Worm (Caenorhabditis elegans) whole organism, L3 larva: ENCODE measurements around the gene tph-1.

Experiments
- ZK546.5 ChIP-seq: sonication (generic microtip); optimal IDR thresholded peaks from 2 replicates; lab custom pipeline; 2017; ENCODE audit warnings: missing biosample characterization, missing genetic modification characterization
- ama-1 ChIP-seq: fragments of 150-350 bp; optimal IDR thresholded peaks from 2 replicates; lab custom pipeline; 2018
- ceh-28 ChIP-seq: fragments of 150-350 bp; optimal IDR thresholded peaks from 2 replicates; lab custom pipeline; 2014; ENCODE audit warnings: missing biosample characterization, missing genetic modification reagents, missing genetic modification characterization
- ceh-82 ChIP-seq: fragments of 150-350 bp; optimal IDR thresholded peaks from 2 replicates; lab custom pipeline; 2014; ENCODE audit warnings: missing biosample characterization, missing genetic modification characterization
- ceh-9 ChIP-seq: sonication (generic microtip); optimal IDR thresholded peaks from 2 replicates; lab custom pipeline; 2018; ENCODE audit warnings: missing biosample characterization, missing genetic modification characterization
- daf-12 ChIP-seq: fragments of 150-350 bp; optimal IDR thresholded peaks from 2 replicates; lab custom pipeline; 2014; ENCODE audit warnings: missing biosample characterization, missing genetic modification reagents, missing genetic modification characterization
- egl-27 ChIP-seq: sonication (generic microtip); optimal IDR thresholded peaks from 4 replicates; lab custom pipeline; 2017; ENCODE audit warnings: missing biosample characterization, missing genetic modification reagents, missing genetic modification characterization
- egl-5 ChIP-seq: fragments of 150-350 bp; optimal IDR thresholded peaks from 2 replicates; lab custom pipeline; 2017; ENCODE audit warnings: missing biosample characterization, missing genetic modification reagents, missing genetic modification characterization, inconsistent platforms
- elt-1 ChIP-seq: fragments of 150-350 bp; optimal IDR thresholded peaks from 2 replicates; lab custom pipeline; 2014; ENCODE audit warnings: missing biosample characterization, missing genetic modification characterization
- elt-2 ChIP-seq: sonication (generic microtip); optimal IDR thresholded peaks from 2 replicates; lab custom pipeline; 2016; ENCODE audit warnings: missing genetic modification reagents, mild to moderate bottlenecking, missing genetic modification characterization, missing compliant biosample characterization
- elt-3 ChIP-seq, 3 experiments: fragments of 150-350 bp in 1 of 3; sonication (generic microtip) in 2 of 3; optimal IDR thresholded peaks; 2 replicates in 2 of 3; 4 replicates in 1 of 3; lab custom pipeline; 2014 to 2017; ENCODE audit warnings: missing biosample characterization in 3 of 3, missing genetic modification characterization in 3 of 3
- eor-1 ChIP-seq, 2 experiments: fragments of 150-350 bp; optimal IDR thresholded peaks; 2 replicates each; lab custom pipeline; 2014 to 2018; ENCODE audit warnings: missing biosample characterization in 2 of 2, missing genetic modification characterization in 2 of 2
- fkh-10 ChIP-seq: sonication (generic microtip); optimal IDR thresholded peaks from 2 replicates; lab custom pipeline; 2017; ENCODE audit warnings: missing biosample characterization, missing genetic modification reagents, missing genetic modification characterization
- fkh-2 ChIP-seq: fragments of 150-350 bp; optimal IDR thresholded peaks from 2 replicates; lab custom pipeline; 2014; ENCODE audit warnings: missing biosample characterization, missing genetic modification reagents, missing genetic modification characterization
- fos-1 ChIP-seq: fragments of 150-350 bp; optimal IDR thresholded peaks from 2 replicates; lab custom pipeline; 2014; ENCODE audit warnings: missing biosample characterization, missing genetic modification characterization
- hmg-11 ChIP-seq: sonication (generic microtip); optimal IDR thresholded peaks from 2 replicates; lab custom pipeline; 2016; ENCODE audit warnings: missing genetic modification characterization, missing compliant biosample characterization
- lin-15B ChIP-seq: fragments of 150-350 bp; optimal IDR thresholded peaks from 2 replicates; lab custom pipeline; 2014; ENCODE audit warnings: missing biosample characterization, missing genetic modification characterization
- lsy-12 ChIP-seq: sonication (generic microtip); optimal IDR thresholded peaks from 2 replicates; lab custom pipeline; 2016; ENCODE audit warnings: mild to moderate bottlenecking, missing genetic modification characterization, missing compliant biosample characterization
- mdl-1 ChIP-seq: fragments of 150-350 bp; optimal IDR thresholded peaks from 2 replicates; lab custom pipeline; 2014; ENCODE audit warnings: missing biosample characterization, missing genetic modification characterization
- nfya-1 ChIP-seq: sonication (generic microtip); optimal IDR thresholded peaks from 2 replicates; lab custom pipeline; 2017; ENCODE audit warnings: missing genetic modification characterization, mild to moderate bottlenecking, missing compliant biosample characterization, antibody characterized with exemption, moderate library complexity; ENCODE audit not compliant: insufficient read depth
- nhr-11 ChIP-seq: fragments of 150-350 bp; optimal IDR thresholded peaks from 2 replicates; lab custom pipeline; 2014; ENCODE audit warnings: missing biosample characterization, missing genetic modification characterization
- nhr-12 ChIP-seq: fragments of 150-350 bp; optimal IDR thresholded peaks from 2 replicates; lab custom pipeline; 2014; ENCODE audit warnings: missing biosample characterization, missing genetic modification characterization
- nhr-237 ChIP-seq: fragments of 150-350 bp; optimal IDR thresholded peaks from 2 replicates; lab custom pipeline; 2014; ENCODE audit warnings: missing biosample characterization, missing genetic modification characterization
- nhr-28 ChIP-seq: fragments of 150-350 bp; optimal IDR thresholded peaks from 2 replicates; lab custom pipeline; 2014; ENCODE audit warnings: missing biosample characterization, missing genetic modification characterization
- nhr-67 ChIP-seq: fragments of 150-350 bp; optimal IDR thresholded peaks from 2 replicates; lab custom pipeline; 2014; ENCODE audit warnings: missing biosample characterization, missing genetic modification characterization
- pha-4 ChIP-seq: fragments of 150-350 bp; optimal IDR thresholded peaks from 2 replicates; lab custom pipeline; 2014; ENCODE audit warnings: missing biosample characterization, missing genetic modification reagents, missing genetic modification characterization
- pqm-1 ChIP-seq: fragments of 150-350 bp; optimal IDR thresholded peaks from 2 replicates; lab custom pipeline; 2017; ENCODE audit warnings: missing biosample characterization, missing genetic modification characterization, inconsistent platforms
- sea-2 ChIP-seq: fragments of 150-350 bp; sonication (generic microtip); optimal IDR thresholded peaks from 4 replicates; lab custom pipeline; 2014; ENCODE audit warnings: missing biosample characterization, missing genetic modification reagents, missing genetic modification characterization
- skn-1 ChIP-seq: fragments of 150-350 bp; optimal IDR thresholded peaks from 2 replicates; lab custom pipeline; 2014; ENCODE audit warnings: missing biosample characterization, missing genetic modification characterization
- snpc-4 ChIP-seq: fragments of 150-350 bp; optimal IDR thresholded peaks from 2 replicates; lab custom pipeline; 2014; ENCODE audit warnings: missing biosample characterization, missing genetic modification characterization
- tbx-2 ChIP-seq: sonication (generic microtip); optimal IDR thresholded peaks from 2 replicates; lab custom pipeline; 2016; ENCODE audit warnings: mild to moderate bottlenecking, missing genetic modification characterization, missing compliant biosample characterization
- unc-39 ChIP-seq: sonication (generic microtip); optimal IDR thresholded peaks from 4 replicates; lab custom pipeline; 2017; ENCODE audit warnings: missing biosample characterization, missing genetic modification characterization
- zag-1 ChIP-seq: fragments of 150-350 bp; optimal IDR thresholded peaks from 2 replicates; lab custom pipeline; 2014; ENCODE audit warnings: missing biosample characterization, missing genetic modification characterization
- ztf-11 ChIP-seq: fragments of 150-350 bp; optimal IDR thresholded peaks from 2 replicates; lab custom pipeline; 2014; ENCODE audit warnings: missing biosample characterization, missing genetic modification characterization

tph-1 gene

DNA sequence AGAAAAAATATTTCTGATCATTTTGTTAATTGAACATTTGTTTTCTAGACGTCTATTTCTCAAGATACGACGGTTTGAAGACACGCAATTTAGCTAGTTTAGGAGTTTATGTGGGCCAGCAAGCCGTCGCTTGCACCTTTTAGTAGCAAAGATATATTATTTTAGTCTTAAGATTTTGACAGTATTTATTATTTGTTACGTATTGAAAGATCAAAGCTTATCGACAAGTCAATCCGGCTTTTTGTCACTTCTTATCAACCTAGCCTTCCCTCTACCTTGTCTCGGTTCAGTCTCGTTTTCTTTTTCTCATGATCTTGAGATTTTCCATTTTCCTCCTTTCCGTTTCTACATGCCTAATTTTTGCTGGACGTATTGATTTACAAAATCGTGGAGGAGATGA lies 25.0 kb downstream of the tph-1 start, which contains the start of gene F35D2.2:
Gene F35D2.2, plus strand, starts transcription at position 301 of the 400 bp plus-strand sequence.
- TF ChIP-seq hmg-11 (tag; lab: Kevin White, UChicago) (no peak), egl-5 (tag; lab: Kevin White, UChicago) (no peak), fos-1 (tag; lab: Kevin White, UChicago) (no peak), ceh-28 (no peak), eor-1 (tag; optimal IDR thresholded peaks at IDR 0.05; lab: Kevin White, UChicago) (no peak), nhr-67 (tag; lab: Kevin White, UChicago) (no peak), nfya-1 (tag; lab: Kevin White, UChicago) (no peak), egl-27 (tag; lab: Kevin White, UChicago) (no peak), fkh-10 (no peak), mdl-1 (tag; lab: Kevin White, UChicago) (no peak), ceh-9 (tag; lab: Kevin White, UChicago) (no peak), ZK546.5 (tag; lab: Kevin White, UChicago) (no peak), elt-1 (no peak), fkh-2 (tag; lab: Kevin White, UChicago) (no peak), nhr-237 (no peak), tbx-2 (tag; lab: Kevin White, UChicago) (no peak), pha-4 (tag; lab: Kevin White, UChicago) (no peak), elt-2 (tag; lab: Kevin White, UChicago) (no peak)
- TF ChIP-seq, all 47 proteins: peak for 0

DNA sequence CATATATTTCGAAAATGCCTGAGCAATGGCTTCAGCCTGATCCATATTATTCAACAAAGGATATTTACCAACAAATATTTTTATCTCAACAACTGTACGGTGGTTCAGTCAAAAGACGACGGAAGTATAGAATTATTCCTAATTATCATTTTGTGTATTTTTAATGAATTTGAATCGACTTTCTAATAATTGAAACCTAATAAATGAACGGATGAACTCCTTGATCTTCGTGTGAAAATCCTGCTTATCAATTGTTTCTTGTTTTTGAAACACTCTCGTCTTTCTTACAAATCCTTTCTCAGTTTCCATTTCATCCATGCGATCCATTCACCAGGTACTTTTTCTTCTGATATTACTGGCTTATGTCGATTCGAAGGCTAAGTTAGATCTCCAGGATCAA lies 26.5 kb downstream of the tph-1 start, which contains the start of gene F35D2.1:
Gene F35D2.1, plus strand, starts transcription at position 301 of the 400 bp plus-strand sequence.
- no peak for TF ChIP-seq nhr-11 (tag; lab: Kevin White, UChicago)
- no peak for TF ChIP-seq zag-1 (tag; lab: Kevin White, UChicago)
- TF ChIP-seq fkh-2 (tag; lab: Kevin White, UChicago) = no peak
- no peak for TF ChIP-seq nhr-237
- no peak for TF ChIP-seq fos-1 (tag; lab: Kevin White, UChicago)
- TF ChIP-seq ceh-82 (tag; lab: Kevin White, UChicago) = no peak
- no peak for TF ChIP-seq elt-1
- no peak for TF ChIP-seq daf-12 (tag; lab: Kevin White, UChicago)
- no peak for TF ChIP-seq pha-4 (tag; lab: Kevin White, UChicago)
- no peak for TF ChIP-seq egl-5 (tag; lab: Kevin White, UChicago)
- no peak for TF ChIP-seq snpc-4 (tag; lab: Kevin White, UChicago)
- TF ChIP-seq lsy-12 (tag; lab: Kevin White, UChicago) = no peak
- TF ChIP-seq eor-1 (tag; optimal IDR thresholded peaks at IDR 0.05; lab: Kevin White, UChicago) = no peak
- no peak for TF ChIP-seq pqm-1 (tag; lab: Kevin White, UChicago)
- no peak for TF ChIP-seq ceh-9 (tag; lab: Kevin White, UChicago)

DNA sequence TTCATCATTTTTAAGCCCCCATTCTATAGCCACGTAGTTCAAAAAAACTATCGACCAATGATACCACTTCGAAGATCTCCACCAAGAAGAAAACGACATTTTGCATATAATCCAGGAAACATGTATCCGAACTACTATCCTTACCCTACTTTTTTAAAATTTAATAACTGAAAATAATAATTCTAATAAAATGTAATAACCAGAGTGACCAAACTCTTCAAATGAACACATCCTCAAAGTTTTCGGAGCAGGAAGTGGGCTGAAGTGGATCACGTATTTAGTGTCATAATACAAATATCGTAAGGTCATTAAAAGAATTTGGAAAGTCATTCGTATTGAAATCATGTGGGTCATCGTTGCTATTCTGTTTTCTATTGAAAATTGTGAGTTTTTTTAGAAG lies 28.3 kb downstream of the tph-1 start, which contains the start of gene F35D2.6:
Gene F35D2.6, plus strand, starts transcription at position 301 of the 400 bp plus-strand sequence.
- TF ChIP-seq fkh-10 = no peak
- TF ChIP-seq sea-2 = no peak
- no peak for TF ChIP-seq snpc-4 (tag; lab: Kevin White, UChicago)
- no peak for TF ChIP-seq nhr-67 (tag; lab: Kevin White, UChicago)
- TF ChIP-seq egl-27 (tag; lab: Kevin White, UChicago) = no peak
- TF ChIP-seq nhr-12 (tag; lab: Kevin White, UChicago) = no peak
- no peak for TF ChIP-seq nhr-11 (tag; lab: Kevin White, UChicago)
- no peak for TF ChIP-seq elt-3 (tag; optimal IDR thresholded peaks at IDR 0.05; lab: Kevin White, UChicago)
- no peak for TF ChIP-seq lsy-12 (tag; lab: Kevin White, UChicago)

DNA sequence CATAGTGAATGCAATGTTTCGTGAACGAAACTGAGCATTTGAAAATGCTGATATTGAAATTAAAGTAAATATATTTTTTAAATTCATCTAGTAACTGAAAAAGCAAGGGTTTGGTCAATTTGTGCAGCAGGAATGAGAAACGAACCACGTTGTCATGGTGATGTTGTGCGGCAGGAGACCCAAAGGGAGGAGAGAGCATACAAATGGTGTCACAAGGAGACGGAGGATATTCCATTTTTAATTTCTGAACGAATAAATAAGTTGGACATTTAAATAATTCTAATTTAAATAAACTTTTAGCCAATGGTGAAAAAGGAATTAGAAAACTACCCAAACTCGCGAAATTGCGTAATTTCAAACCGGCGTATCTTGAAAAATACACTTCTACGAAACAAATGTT lies 34.4 kb downstream of the tph-1 start, which contains the start of gene mks-3:
Gene mks-3, minus strand, starts transcription at position 101 of the 400 bp plus-strand sequence.
- TF ChIP-seq nhr-28 (tag; lab: Kevin White, UChicago) (no peak), unc-39 (tag; lab: Kevin White, UChicago) (no peak), ceh-9 (tag; lab: Kevin White, UChicago) (no peak), ceh-82 (tag; lab: Kevin White, UChicago) (no peak), ama-1 (no peak), fkh-10 (no peak), ceh-28 (no peak), daf-12 (tag; lab: Kevin White, UChicago) (no peak), ztf-11 (tag; lab: Kevin White, UChicago) (no peak), zag-1 (tag; lab: Kevin White, UChicago) (no peak), nfya-1 (tag; lab: Kevin White, UChicago) (no peak), lin-15B (tag; lab: Kevin White, UChicago) (no peak), skn-1 (no peak), elt-3 (tag; optimal IDR thresholded peaks at IDR 0.05; lab: Kevin White, UChicago) (no peak)
